Worm (Caenorhabditis elegans): ENCODE results near the gene ife-1.

The ife-1 gene

DNA sequence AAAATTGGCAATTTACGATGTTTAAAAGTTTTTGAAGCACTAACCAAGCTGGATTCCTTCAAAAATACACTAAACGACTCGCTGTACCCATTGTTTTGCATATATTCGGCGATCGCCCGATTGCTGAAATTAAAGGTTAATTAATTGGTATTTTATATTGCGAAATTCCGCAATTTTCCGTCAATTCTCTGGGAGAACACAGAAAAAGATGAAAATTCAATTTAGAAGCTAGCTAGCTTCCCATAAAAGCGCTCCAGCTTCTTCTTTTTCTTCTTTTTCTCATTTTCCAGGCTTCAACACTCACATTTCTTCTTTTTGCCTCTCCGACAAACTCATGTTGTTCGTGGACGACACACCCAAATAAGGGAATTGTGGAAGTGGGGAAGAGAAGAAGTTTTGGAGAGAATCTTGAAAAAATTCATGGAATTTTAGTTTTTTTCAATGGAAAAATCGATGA is 33.1 kb downstream of the ife-1 start, which contains the start of gene lis-1 (continued):
- TF ChIP-seq dpl-1 (GFP tag; optimal IDR thresholded peaks at IDR 0.05) (no peak), nfyb-1 (GFP tag; IDR thresholded peaks at IDR 0.05) (0 out of 2 replicates have a peak, but pooled peaks have one; percentile 10)

- TF ChIP-seq snpc-4 (GFP tag; optimal IDR thresholded peaks at IDR 0.05) = no peak
- TF ChIP-seq snpc-4 (tag; optimal IDR thresholded peaks at IDR 0.05) = peak in 1 of 4 experiments; percentile 15
- no peak for TF ChIP-seq F10E7.11 (tag; optimal IDR thresholded peaks at IDR 0.05)
- TF ChIP-seq ceh-27 (GFP tag; optimal IDR thresholded peaks at IDR 0.05) = no peak
- no peak for TF ChIP-seq sptf-2 (GFP tag; optimal IDR thresholded peaks at IDR 0.05)
- peak; percentile 61 for TF ChIP-seq ztf-18 (tag; optimal IDR thresholded peaks at IDR 0.05)
- TF ChIP-seq madf-10 (tag; optimal IDR thresholded peaks at IDR 0.05) = no peak
- TF ChIP-seq Y56A3A.18 (GFP tag; IDR thresholded peaks at IDR 0.05) = no peak
- TF ChIP-seq D2030.7 (GFP tag; IDR thresholded peaks at IDR 0.05) = no peak
- TF ChIP-seq nhr-80 (tag; optimal IDR thresholded peaks at IDR 0.05) = peak; percentile 91
- no peak for TF ChIP-seq F22D6.2 (tag; optimal IDR thresholded peaks at IDR 0.05)
- TF ChIP-seq ztf-3 (GFP tag; optimal IDR thresholded peaks at IDR 0.05) = no peak
- no peak for TF ChIP-seq ekl-4 (GFP tag; IDR thresholded peaks at IDR 0.05)
- TF ChIP-seq tbx-9 (tag; optimal IDR thresholded peaks at IDR 0.05; ENCODE audit: borderline replicate concordance) = no peak
- no peak for TF ChIP-seq hsf-1 (GFP tag; IDR thresholded peaks at IDR 0.05)
- no peak for TF ChIP-seq F37B4.10 (GFP tag; IDR thresholded peaks at IDR 0.05)
- TF ChIP-seq bed-2 (GFP tag; IDR thresholded peaks at IDR 0.05) = no peak
- TF ChIP-seq ztf-28 (GFP tag; IDR thresholded peaks at IDR 0.05) = no peak
- no peak for TF ChIP-seq xnd-1 (tag; optimal IDR thresholded peaks at IDR 0.05)
- no peak for TF ChIP-seq somi-1 (GFP tag; optimal IDR thresholded peaks at IDR 0.05)
- TF ChIP-seq nfya-2 (GFP tag; IDR thresholded peaks at IDR 0.05) = no peak
- TF ChIP-seq sdz-38 (tag; optimal IDR thresholded peaks at IDR 0.05) = no peak
- no peak for TF ChIP-seq him-1 (tag; optimal IDR thresholded peaks at IDR 0.05)
- no peak for TF ChIP-seq madf-6 (GFP tag; IDR thresholded peaks at IDR 0.05)
- TF ChIP-seq atf-7 (tag; optimal IDR thresholded peaks at IDR 0.05) = no peak
- no peak for TF ChIP-seq mxl-1 (tag; optimal IDR thresholded peaks at IDR 0.05)
- no peak for TF ChIP-seq ets-4 (GFP tag; optimal IDR thresholded peaks at IDR 0.05)
- TF ChIP-seq nhr-179 (tag; optimal IDR thresholded peaks at IDR 0.05) = no peak
- TF ChIP-seq nhr-120 (GFP tag; IDR thresholded peaks at IDR 0.05) = no peak
- TF ChIP-seq repo-1 (tag; optimal IDR thresholded peaks at IDR 0.05) = no peak
- no peak for TF ChIP-seq F52B5.7 (tag; optimal IDR thresholded peaks at IDR 0.05)
- no peak for TF ChIP-seq Y79H2A.3 (GFP tag; conservative IDR thresholded peaks at IDR 0.05)
- TF ChIP-seq ceh-79 (tag; optimal IDR thresholded peaks at IDR 0.05) = no peak
- no peak for TF ChIP-seq rcor-1 (GFP tag; IDR thresholded peaks at IDR 0.05)
- TF ChIP-seq snpc-1.1 (tag; optimal IDR thresholded peaks at IDR 0.05; ENCODE audit: insufficient read depth) = no peak
- TF ChIP-seq B0261.1 (tag; optimal IDR thresholded peaks at IDR 0.05) = no peak
- no peak for TF ChIP-seq attf-3 (GFP tag; conservative IDR thresholded peaks at IDR 0.05)
- TF ChIP-seq K12H6.12 (tag; optimal IDR thresholded peaks at IDR 0.05) = peak; percentile 14
- TF ChIP-seq Y53G8AR.9 (GFP tag; conservative IDR thresholded peaks at IDR 0.05) = no peak
- no peak for TF ChIP-seq dox-1 (GFP tag; IDR thresholded peaks at IDR 0.05)
- no peak for TF ChIP-seq rec-8 (tag; optimal IDR thresholded peaks at IDR 0.05)
- TF ChIP-seq Y95B8A.8 (GFP tag; IDR thresholded peaks at IDR 0.05) = no peak
- TF ChIP-seq nhr-27 (tag; optimal IDR thresholded peaks at IDR 0.05) = no peak
- peak; percentile 72 for TF ChIP-seq K11D2.4 (GFP tag; IDR thresholded peaks at IDR 0.05)
- TF ChIP-seq F23B12.7 (tag; optimal IDR thresholded peaks at IDR 0.05; ENCODE audit: insufficient read depth) = no peak
- peak in 1 of 2 experiments; percentile 52 for TF ChIP-seq let-607 (tag; optimal IDR thresholded peaks at IDR 0.05)
These were observed 34.0 kb downstream of the ife-1 start for ce11 chrIII:13377249-13377648.
